Worm (Caenorhabditis elegans) whole organism, L1 larva: ENCODE results near the gene heh-1.

Experiments
- C04F5.9 ChIP-seq: sonication (generic microtip); optimal IDR thresholded peaks from 2 replicates; lab custom pipeline; 2016; ENCODE audit warnings: missing genetic modification characterization, missing compliant biosample characterization
- C16A3.4 ChIP-seq: fragments of 150-350 bp; optimal IDR thresholded peaks from 2 replicates; lab custom pipeline; 2014; ENCODE audit warnings: missing biosample characterization, missing genetic modification characterization
- alr-1 ChIP-seq: fragments of 200-800 bp; sonication (Bioruptor generic); optimal IDR thresholded peaks from 2 replicates; lab custom pipeline; 2018; ENCODE audit warnings: borderline replicate concordance, mild to moderate bottlenecking, missing genetic modification characterization, missing compliant biosample characterization
- aly-2 ChIP-seq: fragments of 150-350 bp; optimal IDR thresholded peaks from 2 replicates; lab custom pipeline; 2014; ENCODE audit warnings: missing biosample characterization, missing genetic modification characterization
- ceh-63 ChIP-seq: fragments of 200-800 bp; sonication (Bioruptor generic); optimal IDR thresholded peaks from 2 replicates; lab custom pipeline; 2018; ENCODE audit warnings: mild to moderate bottlenecking, missing genetic modification characterization, missing compliant biosample characterization
- ceh-88 ChIP-seq: fragments of 200-800 bp; sonication (Bioruptor generic); IDR thresholded peaks from 2 replicates; pipeline ENCODE4 v1.3.6; 2022; ENCODE audit warnings: missing genetic modification characterization, missing compliant biosample characterization
- ceh-90 ChIP-seq: sonication (generic microtip); optimal IDR thresholded peaks from 2 replicates; lab custom pipeline; 2016; ENCODE audit warnings: missing genetic modification characterization, missing compliant biosample characterization
- ces-1 ChIP-seq: fragments of 150-350 bp; optimal IDR thresholded peaks from 2 replicates; lab custom pipeline; 2014; ENCODE audit warnings: missing biosample characterization, missing genetic modification reagents, missing genetic modification characterization
- efl-1 ChIP-seq, 4 experiments: fragments of 150-350 bp; optimal IDR thresholded peaks in 3 of 4; peaks in 1 of 4; 1 replicate in 1 of 4; 2 replicates in 3 of 4; lab custom pipeline; 2014; ENCODE audit warnings: missing biosample characterization in 2 of 4, missing genetic modification characterization in 2 of 4, missing genetic modification reagents in 2 of 4
- efl-3 ChIP-seq: fragments of 200-800 bp; sonication (Bioruptor generic); optimal IDR thresholded peaks from 2 replicates; lab custom pipeline; 2018; ENCODE audit warnings: mild to moderate bottlenecking, missing genetic modification characterization, missing compliant biosample characterization
- egl-13 ChIP-seq: sonication (generic microtip); optimal IDR thresholded peaks from 2 replicates; lab custom pipeline; 2016; ENCODE audit warnings: missing genotype, missing genetic modification reagents, missing genetic modification characterization, missing compliant biosample characterization
- egl-27 ChIP-seq, 2 experiments: fragments of 150-350 bp in 1 of 2; sonication (generic microtip); optimal IDR thresholded peaks; 3 replicates each; lab custom pipeline; 2017 to 2018; ENCODE audit warnings: missing biosample characterization in 2 of 2, missing genetic modification characterization in 2 of 2, missing genetic modification reagents in 2 of 2
- elt-3 ChIP-seq, 6 experiments: fragments of 150-350 bp in 1 of 6; sonication (generic microtip); optimal IDR thresholded peaks; 2 replicates each; lab custom pipeline; 2017 to 2018; ENCODE audit warnings: missing biosample characterization in 6 of 6, missing genetic modification characterization in 6 of 6, inconsistent platforms in 1 of 6
- ets-5 ChIP-seq: fragments of 200-800 bp; sonication (Bioruptor generic); IDR thresholded peaks from 2 replicates; pipeline ENCODE4 v1.3.6; 2022; ENCODE audit warnings: missing genetic modification characterization, missing compliant biosample characterization
- fkh-10 ChIP-seq: sonication (generic microtip); optimal IDR thresholded peaks from 2 replicates; lab custom pipeline; 2017; ENCODE audit warnings: missing biosample characterization, missing genetic modification reagents, missing genetic modification characterization
- fkh-8 ChIP-seq: sonication (generic microtip); optimal IDR thresholded peaks from 2 replicates; lab custom pipeline; 2016; ENCODE audit warnings: mild to moderate bottlenecking, missing genetic modification characterization, missing compliant biosample characterization
- fos-1 ChIP-seq: fragments of 150-350 bp; optimal IDR thresholded peaks from 2 replicates; lab custom pipeline; 2014; ENCODE audit warnings: missing biosample characterization, missing genetic modification characterization
- grh-1 ChIP-seq: fragments of 200-800 bp; sonication (Bioruptor generic); IDR thresholded peaks from 2 replicates; pipeline ENCODE4 v1.3.6; 2022; ENCODE audit warnings: missing genetic modification reagents, missing genetic modification characterization, missing compliant biosample characterization
- hlh-17 ChIP-seq: fragments of 200-800 bp; sonication (Bioruptor generic); optimal IDR thresholded peaks from 2 replicates; lab custom pipeline; 2018; ENCODE audit warnings: missing genetic modification characterization, mild to moderate bottlenecking, missing compliant biosample characterization, moderate library complexity, borderline replicate concordance
- hpl-2 ChIP-seq: fragments of 150-350 bp; optimal IDR thresholded peaks from 2 replicates; lab custom pipeline; 2014; ENCODE audit warnings: missing biosample characterization, missing genetic modification reagents, missing genetic modification characterization
- lin-14 ChIP-seq: fragments of 200-800 bp; sonication (Bioruptor generic); optimal IDR thresholded peaks from 2 replicates; lab custom pipeline; 2018; ENCODE audit warnings: mild to moderate bottlenecking, missing genetic modification characterization, moderate library complexity, missing compliant biosample characterization
- lin-39 ChIP-seq: fragments of 150-350 bp; optimal IDR thresholded peaks from 2 replicates; lab custom pipeline; 2014; ENCODE audit warnings: missing biosample characterization, missing genetic modification reagents, missing genetic modification characterization
- mdl-1 ChIP-seq, 2 experiments: fragments of 150-350 bp; optimal IDR thresholded peaks; 2 replicates each; lab custom pipeline; 2014 to 2017; ENCODE audit warnings: missing biosample characterization in 2 of 2, missing genetic modification characterization in 2 of 2, inconsistent platforms in 1 of 2
- mef-2 ChIP-seq: fragments of 150-350 bp; optimal IDR thresholded peaks from 2 replicates; lab custom pipeline; 2014; ENCODE audit warnings: missing biosample characterization, missing genetic modification characterization
- mep-1 ChIP-seq: fragments of 150-350 bp; optimal IDR thresholded peaks from 2 replicates; lab custom pipeline; 2014; ENCODE audit warnings: missing biosample characterization, missing genetic modification characterization
- nhr-19 ChIP-seq: fragments of 200-800 bp; sonication (Bioruptor generic); conservative IDR thresholded peaks from 2 replicates; pipeline ENCODE4 v1.3.6; 2022; ENCODE audit warnings: missing genetic modification characterization, missing compliant biosample characterization
- nhr-20 ChIP-seq: sonication (generic microtip); optimal IDR thresholded peaks from 2 replicates; lab custom pipeline; 2016; ENCODE audit warnings: mild to moderate bottlenecking, missing genetic modification characterization, missing compliant biosample characterization
- nhr-237 ChIP-seq: fragments of 150-350 bp; optimal IDR thresholded peaks from 2 replicates; lab custom pipeline; 2014; ENCODE audit warnings: missing biosample characterization, missing genetic modification characterization
- nhr-28 ChIP-seq: fragments of 150-350 bp; optimal IDR thresholded peaks from 2 replicates; lab custom pipeline; 2014; ENCODE audit warnings: missing biosample characterization, missing genetic modification characterization
- nhr-47 ChIP-seq: sonication (generic microtip); optimal IDR thresholded peaks from 2 replicates; lab custom pipeline; 2016; ENCODE audit warnings: mild to moderate bottlenecking, missing genetic modification characterization, moderate library complexity, missing compliant biosample characterization
- nhr-90 ChIP-seq: sonication (generic microtip); optimal IDR thresholded peaks from 2 replicates; lab custom pipeline; 2016; ENCODE audit warnings: mild to moderate bottlenecking, missing genetic modification characterization, missing compliant biosample characterization; ENCODE audit not compliant: poor library complexity
- pax-3 ChIP-seq: fragments of 200-800 bp; sonication (Bioruptor generic); optimal IDR thresholded peaks from 2 replicates; lab custom pipeline; 2018; ENCODE audit warnings: mild to moderate bottlenecking, missing genetic modification characterization, moderate library complexity, missing compliant biosample characterization
- skn-1 ChIP-seq: fragments of 150-350 bp; optimal IDR thresholded peaks from 2 replicates; lab custom pipeline; 2014; ENCODE audit warnings: missing biosample characterization, missing genetic modification characterization
- sox-4 ChIP-seq: sonication (generic microtip); optimal IDR thresholded peaks from 2 replicates; lab custom pipeline; 2016; ENCODE audit warnings: missing genetic modification characterization, missing compliant biosample characterization
- sup-37 ChIP-seq: fragments of 200-800 bp; sonication (Bioruptor generic); optimal IDR thresholded peaks from 2 replicates; lab custom pipeline; 2018; ENCODE audit warnings: mild to moderate bottlenecking, missing genetic modification characterization, missing compliant biosample characterization
- unc-62 ChIP-seq: fragments of 150-350 bp; optimal IDR thresholded peaks from 2 replicates; lab custom pipeline; 2014; ENCODE audit warnings: missing biosample characterization, missing genetic modification reagents, missing genetic modification characterization

heh-1 gene

DNA sequence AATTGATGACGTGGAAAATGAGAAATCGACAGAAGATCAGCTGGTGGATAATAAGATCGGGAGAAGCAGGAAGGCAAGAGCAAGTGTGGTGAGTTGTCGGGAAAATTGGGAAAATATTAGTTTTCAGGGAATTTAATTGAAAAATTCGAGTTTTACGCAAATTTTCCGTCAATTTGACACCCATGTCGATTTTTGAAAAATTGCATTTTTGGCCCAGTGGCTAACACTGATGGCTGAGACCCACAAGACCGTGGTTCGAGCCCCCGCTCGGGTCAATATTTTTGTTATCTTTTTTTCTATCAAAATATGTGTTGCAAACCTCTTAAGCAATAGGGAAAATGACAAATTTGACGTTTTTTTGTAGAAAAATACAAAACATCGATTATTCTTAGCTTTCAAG lies 10.8 kb downstream of the heh-1 start:
- TF ChIP-seq hpl-2 (GFP tag; lab: Kevin White, UChicago) = no peak
- no peak for TF ChIP-seq ceh-88
- TF ChIP-seq nhr-90 (tag; lab: Kevin White, UChicago) = no peak
- no peak for TF ChIP-seq mef-2
- no peak for TF ChIP-seq ets-5 (GFP tag; lab: Robert Waterston, UW)
- TF ChIP-seq ceh-63 (GFP tag; lab: Kevin White, UChicago) = no peak
- TF ChIP-seq fkh-10 = no peak
- no peak for TF ChIP-seq egl-13 (tag; lab: Kevin White, UChicago)
- TF ChIP-seq mdl-1 (tag; optimal IDR thresholded peaks at IDR 0.05; lab: Kevin White, UChicago) = no peak
- no peak for TF ChIP-seq nhr-28 (tag; lab: Kevin White, UChicago)
- no peak for TF ChIP-seq efl-3 (GFP tag; lab: Kevin White, UChicago)

DNA sequence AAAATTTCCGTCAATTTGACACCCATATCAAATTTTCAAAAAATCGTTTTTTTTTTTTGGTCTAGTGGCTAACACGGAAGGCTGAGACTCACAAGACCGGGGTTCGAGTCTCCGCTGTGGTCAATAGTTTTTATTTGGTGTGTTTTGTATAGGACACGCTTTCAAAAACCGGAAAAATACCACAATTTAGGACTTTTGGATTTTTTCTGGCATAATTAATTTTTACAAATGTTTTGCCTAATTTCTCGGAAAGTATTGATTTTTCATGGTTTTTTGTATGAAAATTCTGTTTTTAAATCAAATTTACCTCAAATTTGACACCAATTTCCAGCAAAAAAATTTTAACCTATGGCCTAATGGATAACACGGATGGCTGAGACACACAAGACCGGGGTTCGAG lies 13.3 kb downstream of the heh-1 start, which contains the start of gene mks-1:
Gene mks-1, plus strand, starts transcription at position 301 of the 400 bp plus-strand sequence.
- no peak for TF ChIP-seq egl-27 (tag; optimal IDR thresholded peaks at IDR 0.05; lab: Kevin White, UChicago)
- no peak for TF ChIP-seq nhr-28 (tag; lab: Kevin White, UChicago)
- TF ChIP-seq unc-62 (GFP tag; lab: Kevin White, UChicago) = no peak
- no peak for TF ChIP-seq nhr-47
- no peak for TF ChIP-seq pax-3 (tag; lab: Kevin White, UChicago)
- no peak for TF ChIP-seq C16A3.4
- TF ChIP-seq fos-1 (tag; lab: Kevin White, UChicago) = no peak
- no peak for TF ChIP-seq ces-1 (GFP tag; lab: Kevin White, UChicago)
- TF ChIP-seq nhr-19 (GFP tag; lab: Robert Waterston, UW) = no peak
- TF ChIP-seq nhr-237 (tag; lab: Kevin White, UChicago) = no peak
- TF ChIP-seq C04F5.9 (tag; lab: Kevin White, UChicago) = no peak
- TF ChIP-seq skn-1 = no peak
- no peak for TF ChIP-seq alr-1 (tag; lab: Kevin White, UChicago)
- no peak for TF ChIP-seq mep-1

DNA sequence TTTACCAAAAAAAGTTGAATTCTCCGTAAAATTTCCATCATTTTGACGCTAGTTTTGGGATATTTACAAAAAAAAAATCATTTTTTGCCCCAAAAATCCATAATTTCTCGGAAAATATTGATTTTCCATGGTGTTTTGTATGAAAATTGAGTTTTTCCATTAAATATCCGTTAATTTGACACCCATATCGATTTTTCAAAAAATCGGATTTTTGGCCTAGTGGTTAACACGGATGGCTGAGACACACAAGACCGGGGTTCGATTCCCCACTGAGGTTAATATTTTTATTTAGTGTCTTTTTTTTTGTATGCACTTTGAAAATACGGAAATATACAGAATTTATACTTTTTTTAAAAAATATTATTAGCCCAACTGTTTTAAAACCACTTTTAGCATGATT lies 14.1 kb downstream of the heh-1 start:
- TF ChIP-seq lin-14 (GFP tag; lab: Kevin White, UChicago) = no peak
- TF ChIP-seq aly-2 (tag; lab: Kevin White, UChicago) = no peak
- no peak for TF ChIP-seq hpl-2 (GFP tag; lab: Kevin White, UChicago)
- no peak for TF ChIP-seq grh-1 (GFP tag; lab: Robert Waterston, UW)
- TF ChIP-seq lin-39 = no peak
- TF ChIP-seq efl-1 (optimal IDR thresholded peaks at IDR 0.05; lab: Kevin White, UChicago) = no peak
- peak in 1 of 2 experiments; percentile 64 for TF ChIP-seq efl-1 (GFP tag; optimal IDR thresholded peaks at IDR 0.05 in 1 of 2; lab: Kevin White, UChicago)
- TF ChIP-seq fkh-8 (tag; lab: Kevin White, UChicago) = no peak
- no peak for TF ChIP-seq ceh-90
- TF ChIP-seq C04F5.9 (tag; lab: Kevin White, UChicago) = no peak
- TF ChIP-seq, all 84 proteins: peak for 1

DNA sequence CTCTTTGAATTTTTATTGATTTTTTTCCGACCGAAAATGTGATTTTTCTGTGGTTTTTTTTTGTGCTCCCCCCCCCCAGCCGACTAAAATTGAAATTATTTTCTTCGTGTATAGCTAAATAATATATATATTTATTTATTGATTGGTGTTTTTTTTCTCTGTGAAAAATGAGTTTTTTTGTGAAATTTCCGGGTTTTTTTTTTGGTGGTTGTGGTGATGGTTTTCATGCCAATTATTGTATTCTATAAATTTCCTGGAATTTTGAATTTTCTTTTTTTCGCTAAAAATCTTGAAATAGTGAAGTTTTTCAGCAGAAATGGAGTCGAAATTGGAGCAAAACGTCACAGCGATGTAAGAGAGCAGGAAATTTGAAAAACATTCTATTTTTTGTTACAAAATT lies 15.9 kb downstream of the heh-1 start, which contains the start of gene lmtr-5:
Gene lmtr-5, plus strand, starts transcription at position 301 of the 400 bp plus-strand sequence.
- TF ChIP-seq efl-1 (optimal IDR thresholded peaks at IDR 0.05; lab: Kevin White, UChicago) (no peak), efl-1 (GFP tag; optimal IDR thresholded peaks at IDR 0.05 in 1 of 2; lab: Kevin White, UChicago) (no peak), elt-3 (tag; optimal IDR thresholded peaks at IDR 0.05; lab: Kevin White, UChicago) (no peak), nhr-20 (tag; lab: Kevin White, UChicago) (no peak), hlh-17 (no peak), sup-37 (GFP tag; lab: Kevin White, UChicago) (no peak), sox-4 (tag; lab: Kevin White, UChicago) (no peak)
